Fruit fly (Drosophila melanogaster) whole organism, embryonic: ENCODE data around the gene Ir25a.
A peak's percentile ranks its signal among the peaks of the same experiment; 100 is the strongest.

Experiments
- Abd-B ChIP-seq: fragments of 200-800 bp; sonication (Bioruptor generic); optimal IDR thresholded peaks from 2 replicates; lab custom pipeline; 2018; ENCODE audit warnings: missing biosample characterization, mild to moderate bottlenecking, missing genetic modification characterization, moderate library complexity
- Aef1 ChIP-seq: fragments of 200-800 bp; sonication (Bioruptor generic); IDR thresholded peaks from 3 replicates; pipeline ENCODE4 v1.3.6; 2022; ENCODE audit warnings: missing biosample characterization, missing genetic modification characterization
- Atf3 ChIP-seq: fragments of 200-800 bp; sonication (Bioruptor generic); optimal IDR thresholded peaks from 3 replicates; lab custom pipeline; 2016; ENCODE audit warnings: missing biosample characterization, missing genetic modification characterization
- CG14050 ChIP-seq: fragments of 200-800 bp; sonication (Bioruptor generic); IDR thresholded peaks from 3 replicates; pipeline ENCODE4 v1.3.6; 2022; ENCODE audit warnings: missing biosample characterization, missing genetic modification characterization
- CG14710 ChIP-seq: fragments of 200-800 bp; sonication (Bioruptor generic); optimal IDR thresholded peaks from 3 replicates; lab custom pipeline; 2019; ENCODE audit warnings: missing biosample characterization, mild to moderate bottlenecking, missing genetic modification characterization, moderate library complexity
- CG16779 ChIP-seq: fragments of 200-800 bp; sonication (Bioruptor generic); IDR thresholded peaks from 2 replicates; pipeline ENCODE4 v1.3.6; 2022; ENCODE audit warnings: missing biosample characterization, missing genetic modification characterization
- CG2712 ChIP-seq: fragments of 200-800 bp; optimal IDR thresholded peaks from 3 replicates; lab custom pipeline; 2019; ENCODE audit warnings: missing biosample characterization, mild to moderate bottlenecking, missing genetic modification characterization, moderate library complexity
- CG31388 ChIP-seq: fragments of 200-800 bp; sonication (Bioruptor generic); optimal IDR thresholded peaks from 2 replicates; lab custom pipeline; 2016; ENCODE audit warnings: missing biosample characterization, missing genetic modification characterization
- CG34376 ChIP-seq: fragments of 200-800 bp; sonication (Bioruptor generic); optimal IDR thresholded peaks from 2 replicates; lab custom pipeline; 2018; ENCODE audit warnings: missing biosample characterization, mild to moderate bottlenecking, missing genetic modification characterization
- CG4360 ChIP-seq: fragments of 200-800 bp; sonication (Bioruptor generic); IDR thresholded peaks from 2 replicates; pipeline ENCODE4 v1.3.6; 2022; ENCODE audit warnings: missing biosample characterization, missing genetic modification characterization
- CG4424 ChIP-seq: fragments of 200-800 bp; sonication (Bioruptor generic); optimal IDR thresholded peaks from 3 replicates; lab custom pipeline; 2016; ENCODE audit warnings: missing biosample characterization, missing genetic modification characterization
- CG6683 ChIP-seq: fragments of 200-800 bp; sonication (Bioruptor generic); optimal IDR thresholded peaks from 2 replicates; lab custom pipeline; 2017; ENCODE audit warnings: missing biosample characterization, mild to moderate bottlenecking, missing genetic modification characterization, missing genetic modification reagents
- CG8388 ChIP-seq: fragments of 200-800 bp; sonication (Bioruptor generic); optimal IDR thresholded peaks from 2 replicates; lab custom pipeline; 2019; ENCODE audit warnings: missing biosample characterization, mild to moderate bottlenecking, missing genetic modification characterization, moderate library complexity
- CG8944 ChIP-seq: fragments of 200-800 bp; sonication (Bioruptor generic); optimal IDR thresholded peaks from 3 replicates; lab custom pipeline; 2016; ENCODE audit warnings: missing biosample characterization, missing genetic modification characterization
- CG9797 ChIP-seq: fragments of 200-800 bp; sonication (Bioruptor generic); optimal IDR thresholded peaks from 3 replicates; lab custom pipeline; 2018; ENCODE audit warnings: missing biosample characterization, mild to moderate bottlenecking, missing genetic modification characterization
- Dref ChIP-seq: fragments of 200-800 bp; sonication (Bioruptor generic); IDR thresholded peaks from 2 replicates; pipeline ENCODE4 v1.3.6; 2022; ENCODE audit warnings: missing biosample characterization, missing genetic modification characterization
- H15 ChIP-seq: fragments of 200-800 bp; sonication (Bioruptor generic); IDR thresholded peaks from 3 replicates; pipeline ENCODE4 v1.3.6; 2022; ENCODE audit warnings: missing biosample characterization, missing genetic modification characterization
- Hmr ChIP-seq: fragments of 200-800 bp; sonication (Bioruptor generic); optimal IDR thresholded peaks from 3 replicates; lab custom pipeline; 2017; ENCODE audit warnings: mild to moderate bottlenecking, missing biosample characterization, missing genetic modification reagents, missing genetic modification characterization
- Hr39 ChIP-seq: fragments of >200 bp; optimal IDR thresholded peaks from 2 replicates; lab custom pipeline; 2017
- Max ChIP-seq: fragments of 200-800 bp; sonication (Bioruptor generic); optimal IDR thresholded peaks from 2 replicates; lab custom pipeline; 2016; ENCODE audit warnings: missing biosample characterization, mild to moderate bottlenecking, missing genetic modification characterization
- Myb ChIP-seq: fragments of 200-800 bp; sonication (Bioruptor generic); optimal IDR thresholded peaks from 2 replicates; lab custom pipeline; 2016; ENCODE audit warnings: missing biosample characterization, missing genetic modification characterization
- Oaz ChIP-seq: fragments of 200-800 bp; sonication (Bioruptor generic); IDR thresholded peaks from 2 replicates; pipeline ENCODE4 v1.3.6; 2022; ENCODE audit warnings: missing biosample characterization, missing genetic modification characterization
- Sin3A ChIP-seq: fragments of >200 bp; optimal IDR thresholded peaks from 2 replicates; lab custom pipeline; 2018
- Sry-δ ChIP-seq: fragments of 200-800 bp; sonication (Bioruptor generic); optimal IDR thresholded peaks from 2 replicates; lab custom pipeline; 2016; ENCODE audit warnings: missing biosample characterization, missing genetic modification characterization
- Trl ChIP-seq, 3 experiments: fragments of >200 bp in 2 of 3; fragments of 200-800 bp in 1 of 3; sonication (Bioruptor generic) in 1 of 3; optimal IDR thresholded peaks; 2 replicates in 1 of 3; 3 replicates in 2 of 3; lab custom pipeline; 2016 to 2017; ENCODE audit warnings: missing biosample characterization in 1 of 3, missing genetic modification characterization in 1 of 3
- ab ChIP-seq: fragments of 200-800 bp; sonication (Bioruptor generic); optimal IDR thresholded peaks from 2 replicates; lab custom pipeline; 2016; ENCODE audit warnings: missing biosample characterization, missing genetic modification characterization
- cato ChIP-seq: fragments of 200-800 bp; sonication (Bioruptor generic); optimal IDR thresholded peaks from 2 replicates; lab custom pipeline; 2016; ENCODE audit warnings: missing biosample characterization, missing genetic modification characterization, borderline replicate concordance
- corto ChIP-seq: fragments of 200-800 bp; sonication (Bioruptor generic); optimal IDR thresholded peaks from 2 replicates; lab custom pipeline; 2016; ENCODE audit warnings: missing biosample characterization, mild to moderate bottlenecking, missing genetic modification characterization, moderate library complexity
- dpn ChIP-seq, 2 experiments: fragments of 200-800 bp; sonication (Bioruptor generic); optimal IDR thresholded peaks; 3 replicates each; lab custom pipeline; 2016; ENCODE audit warnings: missing biosample characterization in 2 of 2, missing genetic modification characterization in 2 of 2
- emc ChIP-seq: fragments of 200-800 bp; sonication (Bioruptor generic); optimal IDR thresholded peaks from 2 replicates; lab custom pipeline; 2016; ENCODE audit warnings: missing biosample characterization, missing genetic modification characterization
- eve ChIP-seq, 2 experiments: fragments of >200 bp; optimal IDR thresholded peaks; 2 replicates each; lab custom pipeline; 2017; ENCODE audit warnings: missing biosample characterization in 2 of 2, missing genetic modification characterization in 2 of 2
- ewg ChIP-seq: fragments of 200-800 bp; sonication (Bioruptor generic); optimal IDR thresholded peaks from 3 replicates; lab custom pipeline; 2017; ENCODE audit warnings: mild to moderate bottlenecking, missing biosample characterization, missing genetic modification reagents, missing genetic modification characterization
- fd96Cb ChIP-seq: fragments of 200-800 bp; sonication (Bioruptor generic); optimal IDR thresholded peaks from 2 replicates; lab custom pipeline; 2018; ENCODE audit warnings: missing biosample characterization, mild to moderate bottlenecking, missing genetic modification characterization, moderate library complexity
- fu2 ChIP-seq: fragments of 200-800 bp; sonication (Bioruptor generic); optimal IDR thresholded peaks from 2 replicates; lab custom pipeline; 2016; ENCODE audit warnings: missing biosample characterization, missing genetic modification characterization
- insv ChIP-seq, 2 experiments: fragments of 200-800 bp; sonication (Bioruptor generic); optimal IDR thresholded peaks; 3 replicates each; lab custom pipeline; 2016 to 2018; ENCODE audit warnings: missing biosample characterization in 2 of 2, missing genetic modification characterization in 2 of 2
- kah ChIP-seq: fragments of 200-800 bp; sonication (Bioruptor generic); optimal IDR thresholded peaks from 2 replicates; lab custom pipeline; 2018; ENCODE audit warnings: missing biosample characterization, mild to moderate bottlenecking, missing genetic modification characterization
- kni ChIP-seq: fragments of 200-800 bp; sonication (Bioruptor generic); optimal IDR thresholded peaks from 3 replicates; lab custom pipeline; 2017; ENCODE audit warnings: mild to moderate bottlenecking, missing biosample characterization, missing genetic modification reagents, missing genetic modification characterization
- mam ChIP-seq: fragments of 200-800 bp; sonication (Bioruptor generic); optimal IDR thresholded peaks from 3 replicates; lab custom pipeline; 2016; ENCODE audit warnings: missing biosample characterization, missing genetic modification characterization
- nom ChIP-seq: fragments of 200-800 bp; sonication (Bioruptor generic); optimal IDR thresholded peaks from 2 replicates; lab custom pipeline; 2017; ENCODE audit warnings: missing biosample characterization, missing genetic modification characterization, mild to moderate bottlenecking, moderate library complexity, missing genetic modification reagents
- pan ChIP-seq, 4 experiments: fragments of >200 bp in 3 of 4; fragments of 200-800 bp in 1 of 4; sonication (Bioruptor generic) in 1 of 4; optimal IDR thresholded peaks in 3 of 4; IDR thresholded peaks in 1 of 4; 2 replicates each; pipeline versions ENCODE4 v1.3.6 to Lab custom; 2017 to 2022; ENCODE audit warnings: missing biosample characterization in 2 of 4, missing genetic modification characterization in 2 of 4, mixed read lengths in 1 of 4
- pnt ChIP-seq: fragments of 200-800 bp; sonication (Bioruptor generic); optimal IDR thresholded peaks from 3 replicates; lab custom pipeline; 2016; ENCODE audit warnings: missing biosample characterization, missing genetic modification characterization
- sqz ChIP-seq: fragments of 200-800 bp; sonication (Bioruptor generic); optimal IDR thresholded peaks from 3 replicates; lab custom pipeline; 2018; ENCODE audit warnings: missing biosample characterization, mild to moderate bottlenecking, missing genetic modification characterization
- ssp ChIP-seq: fragments of 200-800 bp; sonication (Bioruptor generic); IDR thresholded peaks from 2 replicates; pipeline ENCODE4 v1.3.6; 2022; ENCODE audit warnings: missing biosample characterization, missing genetic modification characterization
- tap ChIP-seq: fragments of 200-800 bp; optimal IDR thresholded peaks from 3 replicates; lab custom pipeline; 2019; ENCODE audit warnings: missing biosample characterization, mild to moderate bottlenecking, missing genetic modification characterization, moderate library complexity
- tgo ChIP-seq: fragments of 200-800 bp; sonication (Bioruptor generic); IDR thresholded peaks from 3 replicates; pipeline ENCODE4 v1.3.6; 2022; ENCODE audit warnings: missing biosample characterization, missing genetic modification characterization
- tin ChIP-seq: fragments of 200-800 bp; sonication (Bioruptor generic); optimal IDR thresholded peaks from 3 replicates; lab custom pipeline; 2016; ENCODE audit warnings: missing biosample characterization, missing genetic modification characterization
- tll ChIP-seq, 2 experiments: fragments of 200-800 bp in 1 of 2; fragments of >200 bp in 1 of 2; sonication (Bioruptor generic) in 1 of 2; optimal IDR thresholded peaks; 2 replicates each; lab custom pipeline; 2017 to 2019; ENCODE audit warnings: missing biosample characterization in 2 of 2, missing genetic modification characterization in 2 of 2, mild to moderate bottlenecking in 1 of 2, moderate library complexity in 1 of 2
- zen ChIP-seq: fragments of 200-800 bp; sonication (Bioruptor generic); optimal IDR thresholded peaks from 3 replicates; lab custom pipeline; 2018; ENCODE audit warnings: missing biosample characterization, mild to moderate bottlenecking, missing genetic modification characterization, moderate library complexity

The Ir25a gene

DNA sequence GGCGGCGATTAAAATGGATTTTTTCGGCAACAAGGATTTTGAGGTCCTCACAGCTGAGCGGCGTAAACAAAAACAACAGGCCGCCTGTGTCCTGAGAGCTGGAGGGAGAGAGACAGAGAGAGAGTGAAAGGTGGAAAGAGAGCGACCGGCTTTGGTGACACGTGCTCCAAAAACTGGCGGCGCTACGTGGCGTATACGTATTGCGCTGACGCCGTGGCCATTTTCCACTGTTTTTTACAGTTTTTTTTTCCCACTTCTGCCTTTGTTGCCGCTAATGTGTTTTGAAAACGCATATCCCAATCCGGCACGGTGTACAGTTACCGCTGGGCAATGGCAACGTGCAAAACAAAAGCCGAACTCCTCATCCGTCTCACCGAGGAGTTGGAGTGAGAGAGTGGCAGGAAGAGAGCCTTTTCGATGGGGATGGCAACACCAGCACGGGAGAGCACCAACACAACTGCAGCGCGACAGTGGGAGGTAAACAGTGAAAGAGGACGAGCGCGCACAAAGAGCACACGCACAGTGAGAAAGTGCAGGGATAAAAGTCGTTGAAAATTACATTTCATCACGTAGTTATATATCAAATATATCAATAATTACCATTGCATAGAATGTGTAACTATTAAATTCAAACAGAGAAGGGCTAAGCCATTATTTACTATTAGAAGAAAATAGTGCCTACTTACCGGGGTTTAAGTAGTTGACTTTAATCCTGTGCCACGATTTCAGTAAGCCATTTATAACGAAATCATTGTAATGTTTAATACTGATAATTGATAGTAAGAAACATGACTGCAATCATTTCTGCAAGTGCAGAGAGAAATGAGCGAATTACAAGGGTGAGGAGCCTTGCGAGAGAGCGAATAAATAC is 14.4 kb downstream of the Ir25a start (continued):
- no peak; the same call in 1 of the 2 replicates for TF ChIP-seq ssp (GFP tag; lab: Robert Waterston, UW)
- TF ChIP-seq fd96Cb (tag; lab: Kevin White, UChicago): peak; percentile 20
- TF ChIP-seq fu2: peak; percentile 25
- peak; percentile 74 for TF ChIP-seq CG2712
- no peak for TF ChIP-seq CG34376 (GFP tag; lab: Kevin White, UChicago)
- no peak for TF ChIP-seq H15 (GFP tag; lab: Robert Waterston, UW)
- TF ChIP-seq kni: no peak
- no peak for TF ChIP-seq Sry-δ (GFP tag; lab: Kevin White, UChicago)
- TF ChIP-seq CG14710 (tag; lab: Kevin White, UChicago): peak; percentile 64
- TF ChIP-seq tll (GFP tag; optimal IDR thresholded peaks at IDR 0.05; lab: Kevin White, UChicago): peak; percentile 34 to 60
- peak; percentile 30 for TF ChIP-seq pnt (GFP tag; lab: Kevin White, UChicago)
- no peak for TF ChIP-seq CG16779 (GFP tag; lab: Robert Waterston, UW)
- TF ChIP-seq ewg (GFP tag; lab: Kevin White, UChicago): peak; percentile 27
- TF ChIP-seq dpn (GFP tag; optimal IDR thresholded peaks at IDR 0.05; lab: Kevin White, UChicago): peak in 1 of 2 experiments; percentile 40
- peak; percentile 57 to 63 for TF ChIP-seq Trl (optimal IDR thresholded peaks at IDR 0.05; lab: Kevin White, UChicago)
- no peak for TF ChIP-seq Trl (GFP tag; optimal IDR thresholded peaks at IDR 0.05; lab: Kevin White, UChicago)
- TF ChIP-seq Atf3 (GFP tag; lab: Kevin White, UChicago): no peak
- peak; percentile 30 for TF ChIP-seq tap
- TF ChIP-seq emc (GFP tag; lab: Kevin White, UChicago): no peak
- TF ChIP-seq Hr39 (lab: Kevin White, UChicago): no peak
- no peak; the same call in 2 of the 3 replicates for TF ChIP-seq CG14050 (GFP tag; lab: Robert Waterston, UW)
- no peak; the same call in 2 of the 3 replicates for TF ChIP-seq Aef1
- TF ChIP-seq CG4360: no peak
- TF ChIP-seq corto (GFP tag; lab: Kevin White, UChicago): no peak
- peak; percentile 12; the same call in 1 of the 2 replicates for TF ChIP-seq Oaz (GFP tag; lab: Robert Waterston, UW)
- TF ChIP-seq CG8388 (GFP tag; lab: Kevin White, UChicago): peak; percentile 54
- TF ChIP-seq Hmr (GFP tag; lab: Kevin White, UChicago): no peak
- TF ChIP-seq CG6683: no peak
- peak; percentile 24 for TF ChIP-seq cato (GFP tag; lab: Kevin White, UChicago)
- TF ChIP-seq Dref: no peak
- TF ChIP-seq tgo: peak; percentile 38
- TF ChIP-seq kah: no peak
- no peak for TF ChIP-seq sqz (GFP tag; lab: Kevin White, UChicago)
- peak; percentile 5 for TF ChIP-seq Myb (GFP tag; lab: Kevin White, UChicago)
- TF ChIP-seq CG4424: no peak
- TF ChIP-seq mam (GFP tag; lab: Kevin White, UChicago): peak; percentile 36
- TF ChIP-seq ab: no peak
- TF ChIP-seq eve (GFP tag; optimal IDR thresholded peaks at IDR 0.05; lab: Kevin White, UChicago): peak in 1 of 2 experiments; percentile 86
- TF ChIP-seq Max (GFP tag; lab: Kevin White, UChicago): peak; percentile 28
- no peak for TF ChIP-seq CG9797
- no peak for TF ChIP-seq Abd-B (GFP tag; lab: Kevin White, UChicago)
- no peak for TF ChIP-seq pan (optimal IDR thresholded peaks at IDR 0.05; lab: Kevin White, UChicago)
- TF ChIP-seq pan (GFP tag; optimal IDR thresholded peaks at IDR 0.05 in 1 of 2, IDR thresholded peaks at IDR 0.05 in 1 of 2): peak in 1 of 2 experiments; percentile 16
- no peak for TF ChIP-seq CG8944 (GFP tag; lab: Kevin White, UChicago)
- peak; percentile 5 for TF ChIP-seq nom (GFP tag; lab: Kevin White, UChicago)
- TF ChIP-seq Sin3A (lab: Kevin White, UChicago): no peak
- TF ChIP-seq CG31388: no peak
- peak; percentile 79 for TF ChIP-seq zen (tag; lab: Kevin White, UChicago)
- peak; percentile 50 for TF ChIP-seq tin (GFP tag; lab: Kevin White, UChicago)
- TF ChIP-seq insv (GFP tag; optimal IDR thresholded peaks at IDR 0.05; lab: Kevin White, UChicago): peak in 1 of 2 experiments; percentile 5
